Worm (Caenorhabditis elegans) whole organism, L2 larva: Measurements from ENCODE around the gene F19B2.5.

Experiments
- R02D3.7 ChIP-seq: fragments of 150-350 bp; optimal IDR thresholded peaks from 2 replicates; lab custom pipeline; 2014; ENCODE audit warnings: missing biosample characterization, missing genetic modification characterization
- aly-2 ChIP-seq: fragments of 150-350 bp; optimal IDR thresholded peaks from 2 replicates; lab custom pipeline; 2014; ENCODE audit warnings: missing biosample characterization, missing genetic modification characterization
- elt-1 ChIP-seq: fragments of 150-350 bp; optimal IDR thresholded peaks from 2 replicates; lab custom pipeline; 2014; ENCODE audit warnings: missing biosample characterization, missing genetic modification characterization
- lin-11 ChIP-seq: fragments of 150-350 bp; sonication (generic microtip); optimal IDR thresholded peaks from 2 replicates; lab custom pipeline; 2014; ENCODE audit warnings: missing biosample characterization, missing genetic modification characterization, inconsistent platforms, mixed read lengths
- lsy-2 ChIP-seq, 2 experiments: fragments of 150-350 bp in 1 of 2; sonication (generic microtip) in 1 of 2; optimal IDR thresholded peaks; 2 replicates each; lab custom pipeline; 2014 to 2017; ENCODE audit warnings: missing biosample characterization in 2 of 2, missing genetic modification characterization in 2 of 2
- mdl-1 ChIP-seq, 2 experiments: fragments of 150-350 bp in 1 of 2; sonication (generic microtip) in 1 of 2; optimal IDR thresholded peaks; 2 replicates each; lab custom pipeline; 2017; ENCODE audit warnings: missing biosample characterization in 2 of 2, missing genetic modification characterization in 2 of 2
- nhr-11 ChIP-seq: fragments of 150-350 bp; optimal IDR thresholded peaks from 2 replicates; lab custom pipeline; 2014; ENCODE audit warnings: missing biosample characterization, missing genetic modification characterization
- nhr-25 ChIP-seq: fragments of 150-350 bp; sonication (generic microtip); optimal IDR thresholded peaks from 3 replicates; lab custom pipeline; 2014; ENCODE audit warnings: missing biosample characterization, missing genetic modification characterization
- nhr-77 ChIP-seq: fragments of 150-350 bp; optimal IDR thresholded peaks from 2 replicates; lab custom pipeline; 2014; ENCODE audit warnings: missing biosample characterization, missing genetic modification characterization
- snpc-4 ChIP-seq: fragments of 150-350 bp; optimal IDR thresholded peaks from 2 replicates; lab custom pipeline; 2014; ENCODE audit warnings: missing biosample characterization, missing genetic modification characterization
- unc-62 ChIP-seq: fragments of 150-350 bp; optimal IDR thresholded peaks from 2 replicates; lab custom pipeline; 2014; ENCODE audit warnings: missing biosample characterization, missing genetic modification reagents, missing genetic modification characterization
- zag-1 ChIP-seq: fragments of 150-350 bp; optimal IDR thresholded peaks from 2 replicates; lab custom pipeline; 2014; ENCODE audit warnings: missing biosample characterization, missing genetic modification characterization
- ztf-4 ChIP-seq: fragments of 150-350 bp; optimal IDR thresholded peaks from 2 replicates; lab custom pipeline; 2014; ENCODE audit warnings: missing biosample characterization, missing genetic modification characterization

- TF ChIP-seq lin-11 (tag; lab: Kevin White, UChicago) (no peak), snpc-4 (no peak), ztf-4 (tag; lab: Kevin White, UChicago) (no peak), mdl-1 (tag; optimal IDR thresholded peaks at IDR 0.05; lab: Kevin White, UChicago) (no peak), nhr-11 (tag; lab: Kevin White, UChicago) (no peak), R02D3.7 (tag; lab: Kevin White, UChicago) (no peak), elt-1 (tag; lab: Kevin White, UChicago) (no peak), lsy-2 (tag; optimal IDR thresholded peaks at IDR 0.05; lab: Kevin White, UChicago) (no peak), nhr-77 (tag; lab: Kevin White, UChicago) (no peak), unc-62 (GFP tag; lab: Kevin White, UChicago) (no peak), zag-1 (tag; lab: Kevin White, UChicago) (no peak), aly-2 (tag; lab: Kevin White, UChicago) (no peak), nhr-25 (tag; lab: Kevin White, UChicago) (no peak)
These were observed 12.5 kb downstream of the F19B2.5 start, which contains the start of gene F19B2.7 for ce11 chrV:20151432-20151831.
